Worm (Caenorhabditis elegans) whole organism, L4 larva: ENCODE results near the gene T03F6.3.

Experiments
- nhr-10 ChIP-seq: fragments of 150-350 bp; optimal IDR thresholded peaks from 2 replicates; lab custom pipeline; 2014; ENCODE audit warnings: missing biosample characterization, missing genetic modification characterization
- nhr-76 ChIP-seq: fragments of 150-350 bp; optimal IDR thresholded peaks from 2 replicates; lab custom pipeline; 2014; ENCODE audit warnings: missing biosample characterization, missing genetic modification characterization
- skn-1 ChIP-seq: fragments of 150-350 bp; optimal IDR thresholded peaks from 2 replicates; lab custom pipeline; 2014; ENCODE audit warnings: missing biosample characterization, missing genetic modification characterization
- unc-62 ChIP-seq, 3 experiments: fragments of 150-350 bp in 1 of 3; sonication (generic microtip); optimal IDR thresholded peaks in 2 of 3; peaks in 1 of 3; 1 replicate in 1 of 3; 2 replicates in 2 of 3; lab custom pipeline; 2014 to 2017; ENCODE audit warnings: missing biosample characterization in 3 of 3, missing genetic modification characterization in 3 of 3, missing genetic modification reagents in 3 of 3, missing genotype in 1 of 3

ce11 chrIII:13370980-13371379, 18.2 kb upstream of the T03F6.3 start, which contains the start of gene T03F6.9:
- TF ChIP-seq unc-62 (GFP tag; optimal IDR thresholded peaks at IDR 0.05 in 1 of 2; lab: Kevin White, UChicago) (no peak), unc-62 (tag; optimal IDR thresholded peaks at IDR 0.05; lab: Kevin White, UChicago) (no peak), nhr-10 (tag; lab: Kevin White, UChicago) (no peak), skn-1 (tag; lab: Kevin White, UChicago) (no peak), nhr-76 (tag; lab: Kevin White, UChicago) (no peak)
